Fruit fly (Drosophila melanogaster): ENCODE measurements around the gene CG9801.

The CG9801 gene

DNA sequence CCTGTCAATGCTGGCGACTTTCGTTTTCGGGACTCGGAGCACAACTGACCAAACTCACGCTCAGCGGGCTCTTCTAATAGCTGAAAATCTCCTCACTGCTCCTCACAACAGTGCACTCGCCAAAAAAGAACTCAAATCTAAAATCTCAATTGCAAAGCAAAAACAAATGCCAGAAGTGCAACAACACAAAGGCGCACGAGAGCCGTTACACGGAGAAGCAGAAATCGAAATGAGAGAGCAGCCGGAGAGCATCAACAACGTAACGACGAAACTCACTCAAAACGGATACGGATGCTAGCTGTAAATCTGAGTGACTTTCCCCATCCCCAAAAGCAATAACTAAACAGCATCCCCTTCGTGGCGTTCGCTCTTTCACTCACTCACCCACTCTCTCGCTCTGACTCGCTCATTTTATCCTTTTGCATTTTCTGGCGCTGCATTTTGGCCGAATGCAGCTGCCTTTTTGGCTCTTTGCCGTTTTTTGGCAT lies 49.7 kb downstream of the CG9801 start, which contains the start of gene hb (continued):
- no peak for TF ChIP-seq vfl (GFP tag; optimal IDR thresholded peaks at IDR 0.05)
- peak; percentile 20 for TF ChIP-seq CG1832 (GFP tag; optimal IDR thresholded peaks at IDR 0.05)
- no peak for TF ChIP-seq CG7271 (tag; optimal IDR thresholded peaks at IDR 0.05)
- TF ChIP-seq dan (GFP tag; IDR thresholded peaks at IDR 0.05) = no peak
- TF ChIP-seq Tbp (GFP tag; optimal IDR thresholded peaks at IDR 0.05) = no peak
- TF ChIP-seq zen (tag; optimal IDR thresholded peaks at IDR 0.05) = no peak
- no peak for TF ChIP-seq pros (GFP tag; optimal IDR thresholded peaks at IDR 0.05)
- TF ChIP-seq Trl (optimal IDR thresholded peaks at IDR 0.05) = peak; percentile 45 to 81
- TF ChIP-seq Trl (GFP tag; optimal IDR thresholded peaks at IDR 0.05) = no peak
- TF ChIP-seq CG34224 (GFP tag; IDR thresholded peaks at IDR 0.05; ENCODE audit: partially characterized antibody) = no peak
- no peak for TF ChIP-seq kni (GFP tag; optimal IDR thresholded peaks at IDR 0.05)

DNA sequence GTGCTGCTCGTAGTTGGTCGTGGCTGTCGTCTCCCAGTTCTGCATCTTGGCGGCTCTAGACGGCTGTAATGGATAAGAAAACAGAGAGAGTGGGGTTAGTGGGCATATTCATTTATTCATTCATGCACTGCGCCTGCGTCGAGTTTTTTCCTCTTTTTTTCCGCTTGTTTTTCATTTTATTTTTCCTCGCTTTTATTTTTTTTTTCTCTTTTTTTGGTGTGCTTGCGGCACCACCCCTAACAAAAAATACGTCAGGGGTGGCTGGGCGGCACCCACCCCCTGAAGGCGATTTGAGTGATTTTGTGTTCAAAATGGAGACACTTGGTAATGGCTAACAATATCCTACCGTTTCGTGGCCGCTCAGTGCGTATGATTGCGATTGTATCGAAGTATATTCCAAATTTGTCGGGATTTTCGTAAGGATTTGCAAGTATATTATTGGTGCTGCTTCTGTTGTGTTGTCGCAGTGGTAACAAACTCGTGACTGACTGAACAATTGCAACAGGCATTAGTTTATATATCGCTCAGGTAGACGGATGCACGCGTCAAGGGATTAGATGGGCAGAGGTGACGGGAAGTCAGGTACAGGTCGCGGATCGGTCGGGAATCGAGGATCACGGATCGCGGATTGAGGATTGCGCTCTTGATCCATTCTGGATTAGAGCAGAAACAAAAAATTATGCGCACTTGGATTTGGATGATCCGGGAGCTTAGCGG lies 53.2 kb downstream of the CG9801 start:
- no peak for TF ChIP-seq Aef1 (GFP tag; IDR thresholded peaks at IDR 0.05)
- peak; percentile 74 for TF ChIP-seq CrebB (tag; optimal IDR thresholded peaks at IDR 0.05)
- no peak for TF ChIP-seq HLH54F (GFP tag; optimal IDR thresholded peaks at IDR 0.05)
- peak; percentile 50; the same call in 1 of the 2 replicates for TF ChIP-seq chm (GFP tag; IDR thresholded peaks at IDR 0.05)
- no peak for TF ChIP-seq NK7.1 (GFP tag; optimal IDR thresholded peaks at IDR 0.05)
- TF ChIP-seq gro (GFP tag; optimal IDR thresholded peaks at IDR 0.05) = no peak
- TF ChIP-seq mirr (GFP tag; optimal IDR thresholded peaks at IDR 0.05) = peak; percentile 54
- peak; percentile 68 for TF ChIP-seq ewg (GFP tag; optimal IDR thresholded peaks at IDR 0.05)
- no peak for TF ChIP-seq CG11456 (GFP tag; IDR thresholded peaks at IDR 0.05)
- peak; percentile 63; the same call in 1 of the 2 replicates for TF ChIP-seq Adf1 (GFP tag; IDR thresholded peaks at IDR 0.05)
- no peak for TF ChIP-seq fd102C (GFP tag; optimal IDR thresholded peaks at IDR 0.05)
- peak; percentile 32 for TF ChIP-seq CG4328 (GFP tag; optimal IDR thresholded peaks at IDR 0.05)
- no peak for TF ChIP-seq shn (GFP tag; optimal IDR thresholded peaks at IDR 0.05)
- TF ChIP-seq ranshi (GFP tag; IDR thresholded peaks at IDR 0.05) = no peak
- TF ChIP-seq jigr1 (GFP tag; IDR thresholded peaks at IDR 0.05) = no peak
- TF ChIP-seq prd (optimal IDR thresholded peaks at IDR 0.05) = no peak
- no peak for TF ChIP-seq prd (GFP tag; IDR thresholded peaks at IDR 0.05)
- TF ChIP-seq CG12299 (tag; optimal IDR thresholded peaks at IDR 0.05) = peak; percentile 2
- TF ChIP-seq CG18599 (GFP tag; optimal IDR thresholded peaks at IDR 0.05) = no peak
- no peak for TF ChIP-seq CG11560 (tag; IDR thresholded peaks at IDR 0.05)
- peak; percentile 66 for TF ChIP-seq Nf-YB (GFP tag; optimal IDR thresholded peaks at IDR 0.05)
- no peak for TF ChIP-seq CG7987 (GFP tag; optimal IDR thresholded peaks at IDR 0.05)
- no peak for TF ChIP-seq p53 (GFP tag; optimal IDR thresholded peaks at IDR 0.05)
- no peak for TF ChIP-seq CG8089 (GFP tag; optimal IDR thresholded peaks at IDR 0.05)
- TF ChIP-seq Drgx (GFP tag; IDR thresholded peaks at IDR 0.05) = peak; percentile 94
- TF ChIP-seq CG9215 (GFP tag; IDR thresholded peaks at IDR 0.05) = no peak
- no peak for TF ChIP-seq CG15269 (tag; optimal IDR thresholded peaks at IDR 0.05)
- TF ChIP-seq CG10209 (GFP tag; optimal IDR thresholded peaks at IDR 0.05) = no peak
- peak; percentile 58 for TF ChIP-seq CG15479 (GFP tag; optimal IDR thresholded peaks at IDR 0.05)
- no peak for TF ChIP-seq CG17912 (GFP tag; optimal IDR thresholded peaks at IDR 0.05)
- TF ChIP-seq CG6813 (GFP tag; optimal IDR thresholded peaks at IDR 0.05) = peak; percentile 21
- TF ChIP-seq CG4360 (GFP tag; IDR thresholded peaks at IDR 0.05) = no peak
- TF ChIP-seq Rfx (GFP tag; IDR thresholded peaks at IDR 0.05) = peak; percentile 66; the same call in 1 of the 2 replicates
- TF ChIP-seq CG9727 (GFP tag; optimal IDR thresholded peaks at IDR 0.05) = peak; percentile 42
- TF ChIP-seq CG17359 (tag; optimal IDR thresholded peaks at IDR 0.05) = peak; percentile 84
- TF ChIP-seq Sox102F (GFP tag; optimal IDR thresholded peaks at IDR 0.05) = no peak
- TF ChIP-seq Taf1 (GFP tag; IDR thresholded peaks at IDR 0.05) = no peak
- peak; percentile 78 for TF ChIP-seq Atf6 (GFP tag; IDR thresholded peaks at IDR 0.05)
